Fruit fly (Drosophila melanogaster): ENCODE data around the gene HGTX.

Gene HGTX

DNA sequence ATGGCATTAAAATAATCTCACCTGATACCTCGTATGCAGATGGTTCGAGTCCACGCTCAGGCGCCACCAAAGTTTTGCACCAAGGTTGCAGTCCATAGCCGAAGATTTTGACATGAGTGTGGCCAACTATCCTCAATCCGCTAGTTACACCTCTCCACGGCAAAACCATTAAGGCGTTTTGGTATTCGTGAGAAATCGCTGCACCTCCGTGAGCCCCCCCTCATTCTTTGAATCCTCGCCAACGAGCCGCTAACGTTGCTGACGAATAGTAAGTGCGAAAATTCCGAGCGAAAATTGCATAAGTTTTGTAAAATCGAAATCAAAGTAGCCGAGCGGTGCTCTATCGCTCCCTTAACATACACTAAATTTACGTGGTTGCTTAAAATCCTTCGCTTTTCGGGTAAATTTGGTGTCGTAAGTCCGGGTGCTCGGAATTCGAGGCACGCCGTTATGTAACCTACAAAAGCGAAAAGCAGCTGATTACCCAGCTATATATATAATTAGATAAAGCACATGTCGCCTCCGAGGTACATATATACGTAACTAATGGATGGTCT lies 61.8 kb downstream of the HGTX start, which contains the start of gene Mpcp2 (continued):
- TF ChIP-seq CG1603 (tag; optimal IDR thresholded peaks at IDR 0.05) (peak; percentile 87), CHES-1-like (GFP tag; optimal IDR thresholded peaks at IDR 0.05) (peak; percentile 56), HmgD (GFP tag; optimal IDR thresholded peaks at IDR 0.05) (peak; percentile 57), H2.0 (GFP tag; IDR thresholded peaks at IDR 0.05) (no peak), CG16863 (GFP tag; optimal IDR thresholded peaks at IDR 0.05) (no peak), CG13894 (tag; optimal IDR thresholded peaks at IDR 0.05) (peak; percentile 78), vvl (GFP tag; IDR thresholded peaks at IDR 0.05) (peak; percentile 60), Aef1 (GFP tag; IDR thresholded peaks at IDR 0.05) (no peak), ftz-f1 (GFP tag; optimal IDR thresholded peaks at IDR 0.05) (peak; percentile 65), BEAF-32 (GFP tag; optimal IDR thresholded peaks at IDR 0.05) (peak; percentile 62), CG7839 (tag; optimal IDR thresholded peaks at IDR 0.05) (peak; percentile 13), CTCF (GFP tag; optimal IDR thresholded peaks at IDR 0.05) (peak; percentile 86), CG6854 (GFP tag; optimal IDR thresholded peaks at IDR 0.05) (peak; percentile 9), CG3847 (GFP tag; IDR thresholded peaks at IDR 0.05) (peak; percentile 85), dmrt99B (tag; optimal IDR thresholded peaks at IDR 0.05) (no peak), kni (GFP tag; optimal IDR thresholded peaks at IDR 0.05) (peak; percentile 36), nau (GFP tag; optimal IDR thresholded peaks at IDR 0.05) (peak; percentile 50), Myb (GFP tag; optimal IDR thresholded peaks at IDR 0.05) (peak; percentile 49), tll (GFP tag; optimal IDR thresholded peaks at IDR 0.05) (no peak), row (GFP tag; IDR thresholded peaks at IDR 0.05) (peak; percentile 39; the same call in 1 of the 3 replicates), CG10267 (tag; optimal IDR thresholded peaks at IDR 0.05) (peak; percentile 59), amos (GFP tag; IDR thresholded peaks at IDR 0.05; ENCODE audit: partially characterized antibody) (peak; percentile 73), mirr (GFP tag; optimal IDR thresholded peaks at IDR 0.05) (peak; percentile 14), MBD-R2 (GFP tag; IDR thresholded peaks at IDR 0.05) (peak; percentile 32; the same call in 1 of the 2 replicates), crp (GFP tag; optimal IDR thresholded peaks at IDR 0.05) (peak in 1 of 2 experiments; percentile 66), tio (GFP tag; optimal IDR thresholded peaks at IDR 0.05) (no peak), CG8924 (tag; optimal IDR thresholded peaks at IDR 0.05) (peak; percentile 48), CoRest (tag; optimal IDR thresholded peaks at IDR 0.05) (peak; percentile 52), ems (GFP tag; optimal IDR thresholded peaks at IDR 0.05) (peak; percentile 15), CG3995 (GFP tag; optimal IDR thresholded peaks at IDR 0.05) (no peak), hkb (optimal IDR thresholded peaks at IDR 0.05) (peak; percentile 71), hkb (GFP tag; IDR thresholded peaks at IDR 0.05) (peak; percentile 40; the same call in 1 of the 2 replicates), Ets97D (GFP tag; optimal IDR thresholded peaks at IDR 0.05) (peak; percentile 86), CG6765 (GFP tag; optimal IDR thresholded peaks at IDR 0.05) (peak; percentile 38), fd96Cb (tag; optimal IDR thresholded peaks at IDR 0.05) (no peak), CG11398 (GFP tag; optimal IDR thresholded peaks at IDR 0.05) (no peak), CG3281 (GFP tag; optimal IDR thresholded peaks at IDR 0.05) (peak; percentile 30), gcm2 (GFP tag; optimal IDR thresholded peaks at IDR 0.05) (peak; percentile 11), CG12659 (GFP tag; optimal IDR thresholded peaks at IDR 0.05) (peak; percentile 85), Doc3 (GFP tag; IDR thresholded peaks at IDR 0.05; ENCODE audit: partially characterized antibody) (no peak), Stat92E (GFP tag; optimal IDR thresholded peaks at IDR 0.05) (peak in 1 of 3 experiments; percentile 78), kah (GFP tag; optimal IDR thresholded peaks at IDR 0.05) (peak; percentile 17), CG31365 (tag; optimal IDR thresholded peaks at IDR 0.05) (peak; percentile 17), CG15696 (tag; optimal IDR thresholded peaks at IDR 0.05) (no peak), CG31388 (GFP tag; optimal IDR thresholded peaks at IDR 0.05) (no peak), CG10274 (GFP tag; optimal IDR thresholded peaks at IDR 0.05) (no peak), ash1 (GFP tag; optimal IDR thresholded peaks at IDR 0.05) (peak; percentile 6), CG42726 (GFP tag; IDR thresholded peaks at IDR 0.05; ENCODE audit: partially characterized antibody) (peak; percentile 66; the same call in 1 of the 2 replicates), CG13424 (tag; optimal IDR thresholded peaks at IDR 0.05) (peak; percentile 49)
